Worm (Caenorhabditis elegans) whole organism, L4/young adult: ENCODE data around the gene gldi-4.

ENCODE experiments used
- W03F9.2 ChIP-seq: fragments of 150-350 bp; optimal IDR thresholded peaks from 2 replicates; lab custom pipeline; 2014; ENCODE audit warnings: missing biosample characterization, missing genetic modification characterization
- dao-5 ChIP-seq: sonication (generic microtip); optimal IDR thresholded peaks from 2 replicates; lab custom pipeline; 2016; ENCODE audit warnings: missing genotype, missing genetic modification characterization, moderate library complexity, missing compliant biosample characterization
- him-1 ChIP-seq: sonication (generic microtip); optimal IDR thresholded peaks from 2 replicates; lab custom pipeline; 2016; ENCODE audit warnings: missing genotype, missing genetic modification reagents, missing genetic modification characterization, missing compliant biosample characterization

DNA sequence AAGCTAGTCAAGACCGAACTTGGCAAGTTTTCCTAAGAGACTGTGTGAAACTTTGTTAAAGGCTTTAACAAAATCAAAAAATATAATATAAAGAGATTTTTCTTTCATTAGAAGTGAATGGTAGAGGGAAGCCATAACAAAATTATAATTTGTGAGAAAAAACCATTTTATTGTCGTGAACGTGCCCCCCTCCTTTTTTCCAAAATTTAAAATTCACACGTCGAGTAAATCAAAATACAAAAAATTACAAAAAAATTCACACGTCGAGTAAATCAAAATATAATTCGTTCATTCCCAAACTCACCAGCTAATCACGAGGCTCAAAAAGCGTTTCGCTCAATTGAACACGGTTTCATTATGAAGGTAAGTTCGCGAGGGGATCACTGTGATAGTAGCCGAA lies 7.9 kb upstream of the gldi-4 start, which contains the start of gene C25A8.2:
- TF ChIP-seq him-1 (tag; lab: Kevin White, UChicago) (no peak), W03F9.2 (tag; lab: Kevin White, UChicago) (no peak), dao-5 (tag; lab: Kevin White, UChicago) (no peak)
